Worm (Caenorhabditis elegans): ENCODE results near the gene F38H12.5.

- no peak for TF ChIP-seq sem-2 (GFP tag; optimal IDR thresholded peaks at IDR 0.05)
- TF ChIP-seq nhr-12 (tag; optimal IDR thresholded peaks at IDR 0.05), result no peak
- no peak for TF ChIP-seq sptf-1 (tag; optimal IDR thresholded peaks at IDR 0.05)
- TF ChIP-seq elt-3 (tag; optimal IDR thresholded peaks at IDR 0.05), result no peak
- no peak for TF ChIP-seq lsy-2 (tag; optimal IDR thresholded peaks at IDR 0.05)
- TF ChIP-seq mep-1 (tag; optimal IDR thresholded peaks at IDR 0.05), result no peak
Measured at ce11 chrV:4035811-4036210, 47.0 kb downstream of the F38H12.5 start, which contains the start of gene C49G7.13.

Measured in whole organism, mixed stage, embryonic.